Worm (Caenorhabditis elegans) whole organism, L1 larva: ENCODE measurements around the gene set-17.

Experiments
- C16A3.4 ChIP-seq: fragments of 150-350 bp; optimal IDR thresholded peaks from 2 replicates; lab custom pipeline; 2014; ENCODE audit warnings: missing biosample characterization, missing genetic modification characterization
- C34B4.2 ChIP-seq: sonication (generic microtip); optimal IDR thresholded peaks from 2 replicates; lab custom pipeline; 2017; ENCODE audit warnings: mild to moderate bottlenecking, missing genetic modification characterization, missing compliant biosample characterization
- Y116A8C.19 ChIP-seq: sonication (generic microtip); optimal IDR thresholded peaks from 2 replicates; lab custom pipeline; 2016; ENCODE audit warnings: missing compliant biosample characterization, missing genetic modification characterization, borderline replicate concordance
- ama-1 ChIP-seq: fragments of 150-350 bp; optimal IDR thresholded peaks from 2 replicates; lab custom pipeline; 2014
- blmp-1 ChIP-seq: fragments of 150-350 bp; optimal IDR thresholded peaks from 2 replicates; lab custom pipeline; 2014; ENCODE audit warnings: missing biosample characterization, missing genetic modification characterization
- ceh-90 ChIP-seq: sonication (generic microtip); optimal IDR thresholded peaks from 2 replicates; lab custom pipeline; 2016; ENCODE audit warnings: missing genetic modification characterization, missing compliant biosample characterization
- dpl-1 ChIP-seq, 3 experiments: fragments of 150-350 bp in 2 of 3; sonication (generic microtip) in 1 of 3; optimal IDR thresholded peaks; 2 replicates each; lab custom pipeline; 2014 to 2017; ENCODE audit warnings: missing biosample characterization in 3 of 3, missing genetic modification characterization in 3 of 3, missing genetic modification reagents in 3 of 3
- efl-1 ChIP-seq, 4 experiments: fragments of 150-350 bp; optimal IDR thresholded peaks in 3 of 4; peaks in 1 of 4; 1 replicate in 1 of 4; 2 replicates in 3 of 4; lab custom pipeline; 2014; ENCODE audit warnings: missing biosample characterization in 2 of 4, missing genetic modification characterization in 2 of 4, missing genetic modification reagents in 2 of 4
- efl-3 ChIP-seq: fragments of 200-800 bp; sonication (Bioruptor generic); optimal IDR thresholded peaks from 2 replicates; lab custom pipeline; 2018; ENCODE audit warnings: mild to moderate bottlenecking, missing genetic modification characterization, missing compliant biosample characterization
- ets-5 ChIP-seq: fragments of 200-800 bp; sonication (Bioruptor generic); IDR thresholded peaks from 2 replicates; pipeline ENCODE4 v1.3.6; 2022; ENCODE audit warnings: missing genetic modification characterization, missing compliant biosample characterization
- fkh-10 ChIP-seq: sonication (generic microtip); optimal IDR thresholded peaks from 2 replicates; lab custom pipeline; 2017; ENCODE audit warnings: missing biosample characterization, missing genetic modification reagents, missing genetic modification characterization
- fkh-8 ChIP-seq: sonication (generic microtip); optimal IDR thresholded peaks from 2 replicates; lab custom pipeline; 2016; ENCODE audit warnings: mild to moderate bottlenecking, missing genetic modification characterization, missing compliant biosample characterization
- grh-1 ChIP-seq: fragments of 200-800 bp; sonication (Bioruptor generic); IDR thresholded peaks from 2 replicates; pipeline ENCODE4 v1.3.6; 2022; ENCODE audit warnings: missing genetic modification reagents, missing genetic modification characterization, missing compliant biosample characterization
- isw-1 ChIP-seq: fragments of 200-800 bp; sonication (Bioruptor generic); IDR thresholded peaks from 2 replicates; pipeline ENCODE4 v1.3.6; 2022; ENCODE audit warnings: missing genetic modification characterization, missing compliant biosample characterization
- lin-13 ChIP-seq: fragments of 150-350 bp; optimal IDR thresholded peaks from 2 replicates; lab custom pipeline; 2014; ENCODE audit warnings: missing biosample characterization, missing genetic modification reagents, missing genetic modification characterization
- lin-15B ChIP-seq: fragments of 150-350 bp; sonication (generic microtip); optimal IDR thresholded peaks from 3 replicates; lab custom pipeline; 2014; ENCODE audit warnings: missing biosample characterization, missing genetic modification characterization
- lin-35 ChIP-seq, 2 experiments: fragments of 150-350 bp; optimal IDR thresholded peaks; 2 replicates each; lab custom pipeline; 2014; ENCODE audit warnings: missing biosample characterization in 2 of 2, missing genetic modification characterization in 2 of 2, missing genetic modification reagents in 2 of 2
- lsy-2 ChIP-seq, 2 experiments: fragments of 150-350 bp; optimal IDR thresholded peaks; 2 replicates each; lab custom pipeline; 2014; ENCODE audit warnings: missing biosample characterization in 2 of 2, missing genetic modification characterization in 2 of 2
- mdl-1 ChIP-seq, 2 experiments: fragments of 150-350 bp; optimal IDR thresholded peaks; 2 replicates each; lab custom pipeline; 2014 to 2017; ENCODE audit warnings: missing biosample characterization in 2 of 2, missing genetic modification characterization in 2 of 2, inconsistent platforms in 1 of 2
- nhr-19 ChIP-seq: fragments of 200-800 bp; sonication (Bioruptor generic); conservative IDR thresholded peaks from 2 replicates; pipeline ENCODE4 v1.3.6; 2022; ENCODE audit warnings: missing genetic modification characterization, missing compliant biosample characterization
- nhr-20 ChIP-seq: sonication (generic microtip); optimal IDR thresholded peaks from 2 replicates; lab custom pipeline; 2016; ENCODE audit warnings: mild to moderate bottlenecking, missing genetic modification characterization, missing compliant biosample characterization
- nhr-237 ChIP-seq: fragments of 150-350 bp; optimal IDR thresholded peaks from 2 replicates; lab custom pipeline; 2014; ENCODE audit warnings: missing biosample characterization, missing genetic modification characterization
- nhr-28 ChIP-seq: fragments of 150-350 bp; optimal IDR thresholded peaks from 2 replicates; lab custom pipeline; 2014; ENCODE audit warnings: missing biosample characterization, missing genetic modification characterization
- nhr-47 ChIP-seq: sonication (generic microtip); optimal IDR thresholded peaks from 2 replicates; lab custom pipeline; 2016; ENCODE audit warnings: mild to moderate bottlenecking, missing genetic modification characterization, moderate library complexity, missing compliant biosample characterization
- nhr-71 ChIP-seq: sonication (generic microtip); optimal IDR thresholded peaks from 2 replicates; lab custom pipeline; 2016; ENCODE audit warnings: mild to moderate bottlenecking, missing genetic modification characterization, moderate library complexity, missing compliant biosample characterization
- pax-3 ChIP-seq: fragments of 200-800 bp; sonication (Bioruptor generic); optimal IDR thresholded peaks from 2 replicates; lab custom pipeline; 2018; ENCODE audit warnings: mild to moderate bottlenecking, missing genetic modification characterization, moderate library complexity, missing compliant biosample characterization
- skn-1 ChIP-seq: fragments of 150-350 bp; optimal IDR thresholded peaks from 2 replicates; lab custom pipeline; 2014; ENCODE audit warnings: missing biosample characterization, missing genetic modification characterization
- snpc-4 ChIP-seq: fragments of 150-350 bp; optimal IDR thresholded peaks from 2 replicates; lab custom pipeline; 2014; ENCODE audit warnings: missing biosample characterization, missing genetic modification characterization
- snu-23 ChIP-seq: sonication (generic microtip); optimal IDR thresholded peaks from 2 replicates; lab custom pipeline; 2016; ENCODE audit warnings: missing genetic modification characterization, missing compliant biosample characterization
- sox-4 ChIP-seq: sonication (generic microtip); optimal IDR thresholded peaks from 2 replicates; lab custom pipeline; 2016; ENCODE audit warnings: missing genetic modification characterization, missing compliant biosample characterization
- sptf-1 ChIP-seq: fragments of 150-350 bp; optimal IDR thresholded peaks from 2 replicates; lab custom pipeline; 2014; ENCODE audit warnings: missing biosample characterization, missing genetic modification characterization
- sup-37 ChIP-seq: fragments of 200-800 bp; sonication (Bioruptor generic); optimal IDR thresholded peaks from 2 replicates; lab custom pipeline; 2018; ENCODE audit warnings: mild to moderate bottlenecking, missing genetic modification characterization, missing compliant biosample characterization
- swsn-7 ChIP-seq: sonication (generic microtip); optimal IDR thresholded peaks from 2 replicates; lab custom pipeline; 2016; ENCODE audit warnings: missing genetic modification characterization, missing compliant biosample characterization
- unc-62 ChIP-seq: fragments of 150-350 bp; optimal IDR thresholded peaks from 2 replicates; lab custom pipeline; 2014; ENCODE audit warnings: missing biosample characterization, missing genetic modification reagents, missing genetic modification characterization

The set-17 gene

ce11 chrII:8940362-8940940 lies at the start of gene set-17, which contains the start of gene T21B10.4:
Gene set-17 (minus strand): TSS chrII:8940488.
Gene T21B10.4 (plus strand): TSS chrII:8940894.
- TF ChIP-seq nhr-71 (tag; lab: Kevin White, UChicago), result peak; percentile 37
- TF ChIP-seq swsn-7 (tag; lab: Kevin White, UChicago), result peak; percentile 1
- no peak for TF ChIP-seq Y116A8C.19 (tag; lab: Kevin White, UChicago)
- TF ChIP-seq nhr-47 (tag; lab: Kevin White, UChicago), result peak; percentile 26
- TF ChIP-seq lsy-2 (tag; optimal IDR thresholded peaks at IDR 0.05; lab: Kevin White, UChicago), result peak; percentile 24 to 67
- TF ChIP-seq dpl-1 (GFP tag; optimal IDR thresholded peaks at IDR 0.05; lab: Kevin White, UChicago), result peak; percentile 72 to 90 (median 85)
- no peak for TF ChIP-seq C34B4.2 (tag; lab: Kevin White, UChicago)
- TF ChIP-seq fkh-10 (GFP tag; lab: Kevin White, UChicago), result no peak
- no peak for TF ChIP-seq lin-15B (tag; lab: Kevin White, UChicago)
- TF ChIP-seq sox-4, result peak; percentile 24
- peak; percentile 16 to 87 for TF ChIP-seq efl-1 (optimal IDR thresholded peaks at IDR 0.05; lab: Kevin White, UChicago)
- peak; percentile 86 to 98 for TF ChIP-seq efl-1 (GFP tag; optimal IDR thresholded peaks at IDR 0.05 in 1 of 2; lab: Kevin White, UChicago)
- no peak for TF ChIP-seq snpc-4 (tag; lab: Kevin White, UChicago)
- no peak for TF ChIP-seq grh-1 (GFP tag; lab: Robert Waterston, UW)
- peak; percentile 11 for TF ChIP-seq snu-23 (GFP tag; lab: Kevin White, UChicago)
- TF ChIP-seq lin-35 (GFP tag; optimal IDR thresholded peaks at IDR 0.05; lab: Kevin White, UChicago), result peak; percentile 76 to 94
- no peak for TF ChIP-seq sup-37 (GFP tag; lab: Kevin White, UChicago)
- TF ChIP-seq C16A3.4 (tag; lab: Kevin White, UChicago), result peak; percentile 51
- TF ChIP-seq nhr-20, result peak; percentile 34
- no peak for TF ChIP-seq fkh-8 (tag; lab: Kevin White, UChicago)
- TF ChIP-seq blmp-1 (tag; lab: Kevin White, UChicago), result peak; percentile 39
- no peak for TF ChIP-seq sptf-1 (tag; lab: Kevin White, UChicago)
- TF ChIP-seq, all 84 proteins: peak for 12

ce11 chrII:8989444-8989843 lies 49.2 kb upstream of the set-17 start, which contains the start of gene C18E9.9:
Gene C18E9.9 (minus strand): TSS chrII:8989544.
- no peak for TF ChIP-seq grh-1 (GFP tag; lab: Robert Waterston, UW)
- no peak for TF ChIP-seq ceh-90 (tag; lab: Kevin White, UChicago)
- TF ChIP-seq nhr-237 (tag; lab: Kevin White, UChicago), result no peak
- no peak for TF ChIP-seq snpc-4 (tag; lab: Kevin White, UChicago)
- no peak for TF ChIP-seq unc-62 (GFP tag; lab: Kevin White, UChicago)
- no peak for TF ChIP-seq lin-13 (GFP tag; lab: Kevin White, UChicago)
- no peak for TF ChIP-seq efl-3
- TF ChIP-seq pax-3 (tag; lab: Kevin White, UChicago), result no peak
- TF ChIP-seq isw-1 (GFP tag; lab: Robert Waterston, UW), result no peak

- TF ChIP-seq sup-37 (GFP tag; lab: Kevin White, UChicago) (no peak), nhr-71 (tag; lab: Kevin White, UChicago) (no peak), nhr-28 (tag; lab: Kevin White, UChicago) (no peak), lin-35 (GFP tag; optimal IDR thresholded peaks at IDR 0.05; lab: Kevin White, UChicago) (peak in 1 of 2 experiments; percentile 9), ets-5 (no peak), nhr-19 (no peak), skn-1 (tag; lab: Kevin White, UChicago) (no peak), mdl-1 (tag; optimal IDR thresholded peaks at IDR 0.05; lab: Kevin White, UChicago) (no peak), ama-1 (lab: Kevin White, UChicago) (peak; percentile 32)
These were observed 47.7 kb upstream of the set-17 start, which contains the start of gene C18E9.8 for ce11 chrII:8987962-8988361. Gene C18E9.8 (minus strand): TSS chrII:8988062.

ce11 chrII:8982683-8983082 lies 42.4 kb upstream of the set-17 start, which contains the start of gene C18E9.7:
Gene C18E9.7 (minus strand): TSS chrII:8982783.
- TF ChIP-seq Y116A8C.19 (tag; lab: Kevin White, UChicago), result no peak
- TF ChIP-seq, all 84 proteins: peak for 0
